Worm (Caenorhabditis elegans): ENCODE data around the gene fbxl-5.

ce11 chrV:7749708-7750107 is 7.0 kb downstream of the fbxl-5 start:
- TF ChIP-seq ceh-13 (GFP tag; optimal IDR thresholded peaks at IDR 0.05) (no peak), flt-1 (GFP tag; IDR thresholded peaks at IDR 0.05) (no peak), hmbx-1 (tag; optimal IDR thresholded peaks at IDR 0.05) (no peak), ama-1 (optimal IDR thresholded peaks at IDR 0.05) (no peak), tbx-11 (GFP tag; IDR thresholded peaks at IDR 0.05) (no peak), hnd-1 (tag; optimal IDR thresholded peaks at IDR 0.05) (no peak), sea-1 (GFP tag; conservative IDR thresholded peaks at IDR 0.05) (no peak)

Data from whole organism, early embryonic.